Fruit fly (Drosophila melanogaster): ENCODE results near the gene Nlp.
A peak's percentile ranks its signal among the peaks of the same experiment; 100 is the strongest.

Gene Nlp

dm6 chr3R:30004648-30005047 lies at the start of gene Nlp, which contains the start of gene Nph (continued):
- TF ChIP-seq cas (GFP tag; IDR thresholded peaks at IDR 0.05) (no peak), Eip74EF (GFP tag; optimal IDR thresholded peaks at IDR 0.05) (no peak), CG10565 (GFP tag; optimal IDR thresholded peaks at IDR 0.05) (no peak), lab (GFP tag; optimal IDR thresholded peaks at IDR 0.05) (no peak), NFAT (GFP tag; IDR thresholded peaks at IDR 0.05) (no peak), CG17829 (tag; optimal IDR thresholded peaks at IDR 0.05) (peak; percentile 80), Dek (tag; optimal IDR thresholded peaks at IDR 0.05) (no peak), Poxn (GFP tag; IDR thresholded peaks at IDR 0.05) (no peak), zfh1 (GFP tag; IDR thresholded peaks at IDR 0.05) (0 out of 3 replicates have a peak, but pooled peaks have one; percentile 3), twi (tag; optimal IDR thresholded peaks at IDR 0.05) (peak; percentile 41), CG14710 (tag; optimal IDR thresholded peaks at IDR 0.05) (peak; percentile 67), CG6654 (GFP tag; optimal IDR thresholded peaks at IDR 0.05) (no peak), CG17612 (GFP tag; IDR thresholded peaks at IDR 0.05) (no peak), CG3995 (GFP tag; optimal IDR thresholded peaks at IDR 0.05) (peak; percentile 64), CG8478 (optimal IDR thresholded peaks at IDR 0.05) (no peak), CG6854 (GFP tag; optimal IDR thresholded peaks at IDR 0.05) (no peak), tgo (GFP tag; IDR thresholded peaks at IDR 0.05) (no peak; the same call in 2 of the 3 replicates), bigmax (GFP tag; optimal IDR thresholded peaks at IDR 0.05) (no peak), psq (GFP tag; optimal IDR thresholded peaks at IDR 0.05) (no peak), Xrp1 (GFP tag; IDR thresholded peaks at IDR 0.05) (no peak), slbo (GFP tag; IDR thresholded peaks at IDR 0.05) (peak; percentile 45), CG1603 (tag; optimal IDR thresholded peaks at IDR 0.05) (peak; percentile 79), Vsx1 (GFP tag; optimal IDR thresholded peaks at IDR 0.05) (no peak), al (GFP tag; IDR thresholded peaks at IDR 0.05) (no peak), Trl (optimal IDR thresholded peaks at IDR 0.05) (no peak), Trl (GFP tag; optimal IDR thresholded peaks at IDR 0.05) (peak; percentile 0), CG3163 (GFP tag; optimal IDR thresholded peaks at IDR 0.05) (no peak), HLH4C (GFP tag; IDR thresholded peaks at IDR 0.05; ENCODE audit: partially characterized antibody) (peak; percentile 89), CG6272 (GFP tag; IDR thresholded peaks at IDR 0.05) (no peak), CG10209 (GFP tag; optimal IDR thresholded peaks at IDR 0.05) (no peak), lov (optimal IDR thresholded peaks at IDR 0.05) (no peak), lov (GFP tag; IDR thresholded peaks at IDR 0.05) (no peak), sqz (GFP tag; optimal IDR thresholded peaks at IDR 0.05) (no peak), CG9876 (GFP tag; optimal IDR thresholded peaks at IDR 0.05) (no peak), Ets97D (GFP tag; optimal IDR thresholded peaks at IDR 0.05) (peak; percentile 71), CG13775 (GFP tag; optimal IDR thresholded peaks at IDR 0.05) (no peak), Ravus (GFP tag; IDR thresholded peaks at IDR 0.05) (no peak), dm (GFP tag; optimal IDR thresholded peaks at IDR 0.05) (peak; percentile 89), chinmo (GFP tag; IDR thresholded peaks at IDR 0.05; ENCODE audit: partially characterized antibody) (peak; percentile 74; the same call in 1 of the 4 replicates), CG18011 (GFP tag; optimal IDR thresholded peaks at IDR 0.05) (peak; percentile 30), Rfx (GFP tag; IDR thresholded peaks at IDR 0.05) (peak; percentile 48; the same call in 1 of the 2 replicates), wek (GFP tag; optimal IDR thresholded peaks at IDR 0.05) (no peak), CG15696 (tag; optimal IDR thresholded peaks at IDR 0.05) (no peak), CG8089 (GFP tag; optimal IDR thresholded peaks at IDR 0.05) (no peak), CG18262 (tag; optimal IDR thresholded peaks at IDR 0.05) (peak; percentile 32), Hand (GFP tag; optimal IDR thresholded peaks at IDR 0.05) (no peak), CG2712 (tag; optimal IDR thresholded peaks at IDR 0.05) (peak; percentile 49), fru (optimal IDR thresholded peaks at IDR 0.05) (no peak), peb (GFP tag; IDR thresholded peaks at IDR 0.05) (no peak), pnt (GFP tag; optimal IDR thresholded peaks at IDR 0.05) (no peak), h (optimal IDR thresholded peaks at IDR 0.05) (no peak), CG7963 (GFP tag; IDR thresholded peaks at IDR 0.05; ENCODE audit: partially characterized antibody) (peak; percentile 62), CG1647 (GFP tag; optimal IDR thresholded peaks at IDR 0.05) (no peak)

Measured in whole organism, embryonic.